Worm (Caenorhabditis elegans) whole organism, young adult: ENCODE results near the gene wht-5.

ENCODE experiments used
- F57A8.1 ChIP-seq: fragments of 200-800 bp; sonication (Bioruptor generic); optimal IDR thresholded peaks from 2 replicates; lab custom pipeline; 2018; ENCODE audit warnings: mild to moderate bottlenecking, missing genetic modification characterization, moderate library complexity, missing compliant biosample characterization
- efl-1 ChIP-seq: fragments of 150-350 bp; optimal IDR thresholded peaks from 2 replicates; lab custom pipeline; 2014; ENCODE audit warnings: missing biosample characterization, missing genetic modification reagents, missing genetic modification characterization
- let-607 ChIP-seq, 2 experiments: fragments of 200-800 bp in 1 of 2; sonication (Bioruptor generic) in 1 of 2; sonication (generic microtip) in 1 of 2; optimal IDR thresholded peaks; 2 replicates each; lab custom pipeline; 2016 to 2018; ENCODE audit warnings: mild to moderate bottlenecking in 2 of 2, missing compliant biosample characterization in 2 of 2, missing genetic modification characterization in 2 of 2, moderate library complexity in 2 of 2, missing genotype in 1 of 2
- nfya-1 ChIP-seq: sonication (generic microtip); optimal IDR thresholded peaks from 2 replicates; lab custom pipeline; 2017; ENCODE audit warnings: antibody characterized with exemption, missing compliant biosample characterization, missing genetic modification characterization, borderline replicate concordance; ENCODE audit not compliant: insufficient read depth
- tbx-9 ChIP-seq: sonication (generic microtip); optimal IDR thresholded peaks from 2 replicates; lab custom pipeline; 2016; ENCODE audit warnings: borderline replicate concordance, missing genetic modification characterization, inconsistent platforms, missing compliant biosample characterization

ce11 chrIV:12361392-12362092 lies 24.2 kb downstream of the wht-5 start, which contains the start of the genes ccr-4 and ZC518.8:
- no peak for TF ChIP-seq efl-1
- TF ChIP-seq nfya-1: no peak
- peak; percentile 2 to 76 for TF ChIP-seq let-607 (tag; optimal IDR thresholded peaks at IDR 0.05; lab: Kevin White, UChicago)
- no peak for TF ChIP-seq F57A8.1 (GFP tag; lab: Kevin White, UChicago)
- TF ChIP-seq tbx-9 (tag; lab: Kevin White, UChicago): no peak
